Fruit fly (Drosophila melanogaster): ENCODE measurements around the gene CG2217.
A peak's percentile ranks its signal among the peaks of the same experiment; 100 is the strongest.

The CG2217 gene

dm6 chr3R:30428459-30428858, 5.7 kb upstream of the CG2217 start, which contains the start of gene CG15533 (continued):
- TF ChIP-seq CG17359 (tag; optimal IDR thresholded peaks at IDR 0.05) = no peak
- TF ChIP-seq Vsx1 (GFP tag; optimal IDR thresholded peaks at IDR 0.05) = no peak

dm6 chr3R:30427805-30428359, 5.1 kb upstream of the CG2217 start, which contains the start of gene CG2218:
CG2218 (minus strand) TSS chr3R:30428276.
- TF ChIP-seq hb (GFP tag; IDR thresholded peaks at IDR 0.05; ENCODE audit: partially characterized antibody) (no peak), CrebB (tag; optimal IDR thresholded peaks at IDR 0.05) (peak; percentile 29), CG6654 (GFP tag; optimal IDR thresholded peaks at IDR 0.05) (no peak), BEAF-32 (GFP tag; optimal IDR thresholded peaks at IDR 0.05) (peak; percentile 59), CG3163 (GFP tag; optimal IDR thresholded peaks at IDR 0.05) (peak; percentile 22), wdn (GFP tag; IDR thresholded peaks at IDR 0.05) (no peak), CG2129 (GFP tag; IDR thresholded peaks at IDR 0.05; ENCODE audit: partially characterized antibody) (no peak), HmgD (GFP tag; optimal IDR thresholded peaks at IDR 0.05) (peak; percentile 76), knrl (GFP tag; IDR thresholded peaks at IDR 0.05; ENCODE audit: partially characterized antibody) (peak; percentile 45; the same call in 2 of the 3 replicates), NfI (GFP tag; optimal IDR thresholded peaks at IDR 0.05) (no peak), pum (GFP tag; optimal IDR thresholded peaks at IDR 0.05) (no peak), Ets97D (GFP tag; optimal IDR thresholded peaks at IDR 0.05) (peak; percentile 71), Bgb (GFP tag; IDR thresholded peaks at IDR 0.05; ENCODE audit: partially characterized antibody) (peak; percentile 56), Dbx (GFP tag; IDR thresholded peaks at IDR 0.05) (0 out of 3 replicates have a peak, but pooled peaks have one; percentile 17), scrt (GFP tag; optimal IDR thresholded peaks at IDR 0.05) (no peak), CG7987 (GFP tag; optimal IDR thresholded peaks at IDR 0.05) (peak; percentile 26), crol (GFP tag; IDR thresholded peaks at IDR 0.05) (no peak), zen (tag; optimal IDR thresholded peaks at IDR 0.05) (peak; percentile 52), pnt (GFP tag; optimal IDR thresholded peaks at IDR 0.05) (no peak), CTCF (GFP tag; optimal IDR thresholded peaks at IDR 0.05) (peak; percentile 54), CG42726 (GFP tag; IDR thresholded peaks at IDR 0.05; ENCODE audit: partially characterized antibody) (peak; percentile 57; the same call in 1 of the 2 replicates), Xbp1 (GFP tag; optimal IDR thresholded peaks at IDR 0.05) (no peak), phol (tag; optimal IDR thresholded peaks at IDR 0.05) (peak; percentile 91), CG17912 (GFP tag; optimal IDR thresholded peaks at IDR 0.05) (no peak), stwl (tag; optimal IDR thresholded peaks at IDR 0.05) (peak; percentile 95), CG7357 (GFP tag; IDR thresholded peaks at IDR 0.05) (no peak), p53 (GFP tag; optimal IDR thresholded peaks at IDR 0.05) (no peak), tin (GFP tag; optimal IDR thresholded peaks at IDR 0.05) (no peak), CG4404 (GFP tag; IDR thresholded peaks at IDR 0.05) (no peak), CG14710 (tag; optimal IDR thresholded peaks at IDR 0.05) (peak; percentile 65), Lhr (GFP tag; optimal IDR thresholded peaks at IDR 0.05) (peak; percentile 25), CoRest (tag; optimal IDR thresholded peaks at IDR 0.05) (peak; percentile 31), sna (GFP tag; IDR thresholded peaks at IDR 0.05; ENCODE audit: partially characterized antibody) (peak; percentile 21; the same call in 1 of the 2 replicates), da (GFP tag; optimal IDR thresholded peaks at IDR 0.05) (no peak), nerfin-1 (tag; optimal IDR thresholded peaks at IDR 0.05) (peak; percentile 31), oc (tag; optimal IDR thresholded peaks at IDR 0.05) (no peak), run (tag; optimal IDR thresholded peaks at IDR 0.05) (no peak), CG2116 (GFP tag; optimal IDR thresholded peaks at IDR 0.05) (peak; percentile 49), ERR (GFP tag; optimal IDR thresholded peaks at IDR 0.05) (no peak), sug (tag; optimal IDR thresholded peaks at IDR 0.05) (no peak), ab (GFP tag; optimal IDR thresholded peaks at IDR 0.05) (no peak), chn (GFP tag; optimal IDR thresholded peaks at IDR 0.05) (peak; percentile 5), CG18764 (GFP tag; optimal IDR thresholded peaks at IDR 0.05) (no peak), B-H1 (GFP tag; IDR thresholded peaks at IDR 0.05) (no peak), her (GFP tag; optimal IDR thresholded peaks at IDR 0.05) (peak; percentile 11), CG15514 (GFP tag; optimal IDR thresholded peaks at IDR 0.05) (peak; percentile 70)
